Fruit fly (Drosophila melanogaster) whole organism, embryonic: Measurements from ENCODE around the gene CG6048.

Experiments used
- B-H1 ChIP-seq: fragments of 200-800 bp; sonication (Bioruptor generic); IDR thresholded peaks from 3 replicates; pipeline ENCODE4 v1.3.6; 2022; ENCODE audit warnings: missing biosample characterization, missing genetic modification characterization
- CG10209 ChIP-seq: fragments of 200-800 bp; sonication (Bioruptor generic); optimal IDR thresholded peaks from 3 replicates; lab custom pipeline; 2017; ENCODE audit warnings: missing biosample characterization, mild to moderate bottlenecking, missing genetic modification characterization, missing genetic modification reagents
- CG12104 ChIP-seq: fragments of 200-800 bp; sonication (Bioruptor generic); optimal IDR thresholded peaks from 3 replicates; lab custom pipeline; 2016; ENCODE audit warnings: missing biosample characterization, missing genetic modification characterization
- CG12391 ChIP-seq: fragments of 200-800 bp; sonication (Bioruptor generic); optimal IDR thresholded peaks from 3 replicates; lab custom pipeline; 2018; ENCODE audit warnings: missing biosample characterization, mild to moderate bottlenecking, missing genetic modification characterization, moderate library complexity
- CG13624 ChIP-seq: fragments of 200-800 bp; sonication (Bioruptor generic); optimal IDR thresholded peaks from 2 replicates; lab custom pipeline; 2016; ENCODE audit warnings: missing biosample characterization, missing genetic modification characterization
- CG13894 ChIP-seq: fragments of 200-800 bp; sonication (Bioruptor generic); optimal IDR thresholded peaks from 3 replicates; lab custom pipeline; 2018; ENCODE audit warnings: missing biosample characterization, mild to moderate bottlenecking, missing genetic modification characterization, moderate library complexity
- CG1602 ChIP-seq: fragments of 200-800 bp; sonication (Bioruptor generic); optimal IDR thresholded peaks from 3 replicates; lab custom pipeline; 2016; ENCODE audit warnings: missing biosample characterization, missing genetic modification characterization
- CG16779 ChIP-seq: fragments of 200-800 bp; sonication (Bioruptor generic); IDR thresholded peaks from 2 replicates; pipeline ENCODE4 v1.3.6; 2022; ENCODE audit warnings: missing biosample characterization, missing genetic modification characterization
- CG16815 ChIP-seq: fragments of 200-800 bp; sonication (Bioruptor generic); optimal IDR thresholded peaks from 3 replicates; lab custom pipeline; 2017; ENCODE audit warnings: missing biosample characterization, mild to moderate bottlenecking, missing genetic modification characterization
- CG17186 ChIP-seq: fragments of 200-800 bp; sonication (Bioruptor generic); optimal IDR thresholded peaks from 3 replicates; lab custom pipeline; 2017; ENCODE audit warnings: missing biosample characterization, missing genetic modification reagents, missing genetic modification characterization
- CG17361 ChIP-seq: fragments of 200-800 bp; sonication (Bioruptor generic); IDR thresholded peaks from 3 replicates; pipeline ENCODE4 v1.3.6; 2022; ENCODE audit warnings: missing biosample characterization, missing genetic modification characterization
- CG18011 ChIP-seq: fragments of 200-800 bp; sonication (Bioruptor generic); optimal IDR thresholded peaks from 2 replicates; lab custom pipeline; 2017; ENCODE audit warnings: missing biosample characterization, missing genetic modification characterization, mild to moderate bottlenecking, moderate library complexity, missing genotype
- CG18764 ChIP-seq: fragments of 200-800 bp; sonication (Bioruptor generic); optimal IDR thresholded peaks from 3 replicates; lab custom pipeline; 2016; ENCODE audit warnings: missing biosample characterization, missing genetic modification characterization
- CG2120 ChIP-seq: fragments of 200-800 bp; sonication (Bioruptor generic); optimal IDR thresholded peaks from 3 replicates; lab custom pipeline; 2016; ENCODE audit warnings: missing biosample characterization, missing genetic modification characterization
- CG2129 ChIP-seq: fragments of 200-800 bp; sonication (Bioruptor generic); IDR thresholded peaks from 2 replicates; pipeline ENCODE4 v1.3.6; 2022; ENCODE audit warnings: missing biosample characterization, missing genetic modification characterization; ENCODE audit not compliant: partially characterized antibody
- CG34224 ChIP-seq: fragments of 200-800 bp; sonication (Bioruptor generic); IDR thresholded peaks from 3 replicates; pipeline ENCODE4 v1.3.6; 2022; ENCODE audit warnings: missing biosample characterization, missing genetic modification characterization; ENCODE audit not compliant: partially characterized antibody
- CG43689 ChIP-seq: fragments of 200-800 bp; sonication (Bioruptor generic); IDR thresholded peaks from 2 replicates; pipeline ENCODE4 v1.3.6; 2022; ENCODE audit warnings: missing biosample characterization, missing genetic modification characterization
- CG6689 ChIP-seq: fragments of 200-800 bp; sonication (Bioruptor generic); IDR thresholded peaks from 2 replicates; pipeline ENCODE4 v1.3.6; 2022; ENCODE audit warnings: missing biosample characterization, missing genetic modification characterization
- CG7963 ChIP-seq: fragments of 200-800 bp; sonication (Bioruptor generic); IDR thresholded peaks from 3 replicates; pipeline ENCODE4 v1.3.6; 2022; ENCODE audit warnings: missing biosample characterization, missing genetic modification characterization; ENCODE audit not compliant: partially characterized antibody
- CG8089 ChIP-seq: fragments of 200-800 bp; sonication (Bioruptor generic); optimal IDR thresholded peaks from 3 replicates; lab custom pipeline; 2016; ENCODE audit warnings: missing biosample characterization, missing genetic modification characterization
- CG8290 ChIP-seq, 3 experiments: fragments of 200-800 bp; sonication (Bioruptor generic); optimal IDR thresholded peaks; 2 replicates each; lab custom pipeline; 2016 to 2019; ENCODE audit warnings: missing biosample characterization in 3 of 3, missing genetic modification characterization in 3 of 3, mild to moderate bottlenecking in 2 of 3, moderate library complexity in 1 of 3
- CG9437 ChIP-seq: fragments of 200-800 bp; sonication (Bioruptor generic); optimal IDR thresholded peaks from 2 replicates; lab custom pipeline; 2018; ENCODE audit warnings: missing biosample characterization, mild to moderate bottlenecking, missing genetic modification characterization
- CHES-1-like ChIP-seq: fragments of 200-800 bp; sonication (Bioruptor generic); optimal IDR thresholded peaks from 2 replicates; lab custom pipeline; 2016; ENCODE audit warnings: missing biosample characterization, missing genetic modification characterization
- Camta ChIP-seq: fragments of 200-800 bp; sonication (Bioruptor generic); optimal IDR thresholded peaks from 2 replicates; lab custom pipeline; 2016; ENCODE audit warnings: missing biosample characterization, missing genetic modification characterization
- D ChIP-seq, 2 experiments: fragments of 200-800 bp in 1 of 2; fragments of >200 bp in 1 of 2; sonication (Bioruptor generic) in 1 of 2; optimal IDR thresholded peaks; 2 replicates in 1 of 2; 3 replicates in 1 of 2; lab custom pipeline; 2017; ENCODE audit warnings: mild to moderate bottlenecking in 1 of 2, missing biosample characterization in 1 of 2, missing genetic modification characterization in 1 of 2, missing genetic modification reagents in 1 of 2
- Dll ChIP-seq: fragments of 200-800 bp; sonication (Bioruptor generic); IDR thresholded peaks from 4 replicates; pipeline ENCODE4 v1.3.6; 2022; ENCODE audit warnings: missing biosample characterization, missing genetic modification characterization; ENCODE audit not compliant: partially characterized antibody
- ERR ChIP-seq: fragments of 200-800 bp; sonication (Bioruptor generic); optimal IDR thresholded peaks from 2 replicates; lab custom pipeline; 2016; ENCODE audit warnings: missing biosample characterization, missing genetic modification characterization
- Fer1 ChIP-seq: fragments of 200-800 bp; sonication (Bioruptor generic); optimal IDR thresholded peaks from 2 replicates; lab custom pipeline; 2017; ENCODE audit warnings: missing biosample characterization, mild to moderate bottlenecking, missing genetic modification characterization
- Gug ChIP-seq: fragments of 200-800 bp; sonication (Bioruptor generic); IDR thresholded peaks from 4 replicates; pipeline ENCODE4 v1.3.6; 2022; ENCODE audit warnings: missing biosample characterization, missing genetic modification characterization
- HLH4C ChIP-seq: fragments of 200-800 bp; sonication (Bioruptor generic); IDR thresholded peaks from 3 replicates; pipeline ENCODE4 v1.3.6; 2022; ENCODE audit warnings: missing biosample characterization, missing genetic modification characterization; ENCODE audit not compliant: partially characterized antibody
- Hmr ChIP-seq: fragments of 200-800 bp; sonication (Bioruptor generic); optimal IDR thresholded peaks from 3 replicates; lab custom pipeline; 2017; ENCODE audit warnings: mild to moderate bottlenecking, missing biosample characterization, missing genetic modification reagents, missing genetic modification characterization
- Lpt ChIP-seq: fragments of >200 bp; optimal IDR thresholded peaks from 2 replicates; lab custom pipeline; 2018; ENCODE audit warnings: missing biosample characterization, missing genetic modification characterization
- NC2α ChIP-seq: fragments of 200-800 bp; sonication (Bioruptor generic); optimal IDR thresholded peaks from 2 replicates; lab custom pipeline; 2016; ENCODE audit warnings: missing biosample characterization, missing genetic modification characterization
- Oaz ChIP-seq: fragments of 200-800 bp; sonication (Bioruptor generic); IDR thresholded peaks from 2 replicates; pipeline ENCODE4 v1.3.6; 2022; ENCODE audit warnings: missing biosample characterization, missing genetic modification characterization
- TFAM ChIP-seq: fragments of 200-800 bp; sonication (Bioruptor generic); optimal IDR thresholded peaks from 2 replicates; lab custom pipeline; 2017; ENCODE audit warnings: missing biosample characterization, missing genetic modification characterization, inconsistent platforms
- Usf ChIP-seq: fragments of 200-800 bp; sonication (Bioruptor generic); optimal IDR thresholded peaks from 2 replicates; lab custom pipeline; 2017; ENCODE audit warnings: missing genotype, missing biosample characterization, missing genetic modification characterization
- abd-A ChIP-seq: fragments of 200-800 bp; sonication (Bioruptor generic); optimal IDR thresholded peaks from 3 replicates; lab custom pipeline; 2019; ENCODE audit warnings: missing biosample characterization, mild to moderate bottlenecking, missing genetic modification characterization, moderate library complexity
- amos ChIP-seq: fragments of 200-800 bp; sonication (Bioruptor generic); IDR thresholded peaks from 2 replicates; pipeline ENCODE4 v1.3.6; 2022; ENCODE audit warnings: missing biosample characterization, missing genetic modification characterization; ENCODE audit not compliant: partially characterized antibody
- cad ChIP-seq: fragments of >200 bp; optimal IDR thresholded peaks from 2 replicates; lab custom pipeline; 2017; ENCODE audit warnings: missing biosample characterization, missing genetic modification characterization
- chn ChIP-seq: fragments of 200-800 bp; sonication (Bioruptor generic); optimal IDR thresholded peaks from 2 replicates; lab custom pipeline; 2016; ENCODE audit warnings: missing biosample characterization, missing genetic modification characterization
- ci ChIP-seq: fragments of 200-800 bp; sonication (Bioruptor generic); IDR thresholded peaks from 3 replicates; pipeline ENCODE4 v1.3.6; 2022; ENCODE audit warnings: missing biosample characterization, missing genetic modification characterization
- crp ChIP-seq, 2 experiments: fragments of 200-800 bp; sonication (Bioruptor generic); optimal IDR thresholded peaks; 2 replicates in 1 of 2; 3 replicates in 1 of 2; lab custom pipeline; 2017; ENCODE audit warnings: missing biosample characterization in 2 of 2, missing genetic modification characterization in 2 of 2, mild to moderate bottlenecking in 1 of 2, moderate library complexity in 1 of 2
- gfzf ChIP-seq: fragments of 200-800 bp; sonication (Bioruptor generic); optimal IDR thresholded peaks from 2 replicates; lab custom pipeline; 2016; ENCODE audit warnings: missing biosample characterization, mild to moderate bottlenecking, missing genetic modification characterization, moderate library complexity
- jumu ChIP-seq: fragments of 200-800 bp; sonication (Bioruptor generic); optimal IDR thresholded peaks from 3 replicates; lab custom pipeline; 2016; ENCODE audit warnings: missing biosample characterization, missing genetic modification characterization
- nmo ChIP-seq: fragments of 200-800 bp; sonication (Bioruptor generic); optimal IDR thresholded peaks from 2 replicates; lab custom pipeline; 2018; ENCODE audit warnings: missing biosample characterization, mild to moderate bottlenecking, missing genetic modification characterization, moderate library complexity
- phol ChIP-seq: fragments of 200-800 bp; sonication (Bioruptor generic); optimal IDR thresholded peaks from 3 replicates; lab custom pipeline; 2018; ENCODE audit warnings: missing biosample characterization, mild to moderate bottlenecking, missing genetic modification characterization, moderate library complexity
- pnt ChIP-seq: fragments of 200-800 bp; sonication (Bioruptor generic); optimal IDR thresholded peaks from 3 replicates; lab custom pipeline; 2016; ENCODE audit warnings: missing biosample characterization, missing genetic modification characterization
- slbo ChIP-seq: fragments of 200-800 bp; sonication (Bioruptor generic); IDR thresholded peaks from 2 replicates; pipeline ENCODE4 v1.3.6; 2022; ENCODE audit warnings: missing biosample characterization, missing genetic modification characterization
- zfh2 ChIP-seq: fragments of 200-800 bp; sonication (Bioruptor generic); optimal IDR thresholded peaks from 2 replicates; lab custom pipeline; 2016; ENCODE audit warnings: missing biosample characterization, missing genetic modification characterization

The CG6048 gene

dm6 chrX:5968094-5968723 lies 15.8 kb downstream of the CG6048 start (continued):
- TF ChIP-seq phol (peak; percentile 43), CG6689 (GFP tag; lab: Robert Waterston, UW) (peak; percentile 62), crp (GFP tag; optimal IDR thresholded peaks at IDR 0.05; lab: Kevin White, UChicago) (no peak), CG12104 (GFP tag; lab: Kevin White, UChicago) (no peak), CG18011 (GFP tag; lab: Kevin White, UChicago) (no peak), jumu (GFP tag; lab: Kevin White, UChicago) (peak; percentile 25), CG43689 (GFP tag; lab: Robert Waterston, UW) (no peak), CG8089 (no peak), CG18764 (no peak), amos (GFP tag; lab: Robert Waterston, UW) (no peak), CG13624 (GFP tag; lab: Kevin White, UChicago) (no peak), CG17361 (GFP tag; lab: Robert Waterston, UW) (peak; percentile 40; the same call in 1 of the 3 replicates), B-H1 (GFP tag; lab: Robert Waterston, UW) (no peak), ERR (GFP tag; lab: Kevin White, UChicago) (no peak), NC2α (GFP tag; lab: Kevin White, UChicago) (no peak), Dll (GFP tag; lab: Robert Waterston, UW) (no peak), Gug (GFP tag; lab: Robert Waterston, UW) (no peak), CG2120 (GFP tag; lab: Kevin White, UChicago) (no peak), Oaz (no peak), TFAM (GFP tag; lab: Kevin White, UChicago) (no peak), Fer1 (GFP tag; lab: Kevin White, UChicago) (no peak), CG8290 (GFP tag; optimal IDR thresholded peaks at IDR 0.05; lab: Kevin White, UChicago) (no peak), CG8290 (tag; optimal IDR thresholded peaks at IDR 0.05; lab: Kevin White, UChicago) (no peak), Usf (GFP tag; lab: Kevin White, UChicago) (no peak), cad (GFP tag; lab: Kevin White, UChicago) (no peak), CG16779 (GFP tag; lab: Robert Waterston, UW) (no peak), HLH4C (GFP tag; lab: Robert Waterston, UW) (no peak), CG17186 (GFP tag; lab: Kevin White, UChicago) (no peak), ci (peak; percentile 67; the same call in 2 of the 3 replicates), Hmr (no peak), CG10209 (no peak), Camta (peak; percentile 7), chn (peak; percentile 11), zfh2 (GFP tag; lab: Kevin White, UChicago) (no peak), pnt (GFP tag; lab: Kevin White, UChicago) (peak; percentile 21), nmo (GFP tag; lab: Kevin White, UChicago) (peak; percentile 44), CG7963 (GFP tag; lab: Robert Waterston, UW) (no peak), CG16815 (no peak), gfzf (no peak), CG34224 (GFP tag; lab: Robert Waterston, UW) (no peak), CG13894 (no peak), CG2129 (GFP tag; lab: Robert Waterston, UW) (no peak), CHES-1-like (GFP tag; lab: Kevin White, UChicago) (no peak), abd-A (no peak), CG9437 (no peak), Lpt (GFP tag; lab: Kevin White, UChicago) (no peak), CG1602 (GFP tag; lab: Kevin White, UChicago) (peak; percentile 29), CG12391 (tag; lab: Kevin White, UChicago) (peak; percentile 41), D (optimal IDR thresholded peaks at IDR 0.05; lab: Kevin White, UChicago) (no peak), D (GFP tag; optimal IDR thresholded peaks at IDR 0.05; lab: Kevin White, UChicago) (peak; percentile 40), slbo (GFP tag; lab: Robert Waterston, UW) (no peak)
